Worm (Caenorhabditis elegans) whole organism, L2 larva: ENCODE results near the gene txt-10.

Experiments used
- aly-2 ChIP-seq: fragments of 150-350 bp; optimal IDR thresholded peaks from 2 replicates; lab custom pipeline; 2014; ENCODE audit warnings: missing biosample characterization, missing genetic modification characterization
- ceh-16 ChIP-seq: fragments of 150-350 bp; optimal IDR thresholded peaks from 2 replicates; lab custom pipeline; 2014; ENCODE audit warnings: missing biosample characterization, missing genetic modification characterization
- elt-3 ChIP-seq: sonication (generic microtip); optimal IDR thresholded peaks from 2 replicates; lab custom pipeline; 2017; ENCODE audit warnings: missing biosample characterization, missing genetic modification characterization
- lin-11 ChIP-seq: fragments of 150-350 bp; sonication (generic microtip); optimal IDR thresholded peaks from 2 replicates; lab custom pipeline; 2014; ENCODE audit warnings: missing biosample characterization, missing genetic modification characterization, inconsistent platforms, mixed read lengths
- lin-13 ChIP-seq: fragments of 150-350 bp; optimal IDR thresholded peaks from 2 replicates; lab custom pipeline; 2014; ENCODE audit warnings: missing biosample characterization, missing genetic modification reagents, missing genetic modification characterization
- mab-5 ChIP-seq: fragments of 150-350 bp; optimal IDR thresholded peaks from 2 replicates; lab custom pipeline; 2014; ENCODE audit warnings: missing biosample characterization, missing genetic modification characterization
- nhr-237 ChIP-seq: fragments of 150-350 bp; optimal IDR thresholded peaks from 2 replicates; lab custom pipeline; 2014; ENCODE audit warnings: missing biosample characterization, missing genetic modification characterization
- nhr-77 ChIP-seq: fragments of 150-350 bp; optimal IDR thresholded peaks from 2 replicates; lab custom pipeline; 2014; ENCODE audit warnings: missing biosample characterization, missing genetic modification characterization
- snpc-4 ChIP-seq: fragments of 150-350 bp; optimal IDR thresholded peaks from 2 replicates; lab custom pipeline; 2014; ENCODE audit warnings: missing biosample characterization, missing genetic modification characterization
- unc-39 ChIP-seq: fragments of 150-350 bp; optimal IDR thresholded peaks from 2 replicates; lab custom pipeline; 2014; ENCODE audit warnings: missing biosample characterization, missing genetic modification characterization
- ztf-11 ChIP-seq: sonication (generic microtip); optimal IDR thresholded peaks from 2 replicates; lab custom pipeline; 2017; ENCODE audit warnings: missing biosample characterization, missing genetic modification characterization
- ztf-4 ChIP-seq: fragments of 150-350 bp; optimal IDR thresholded peaks from 2 replicates; lab custom pipeline; 2014; ENCODE audit warnings: missing biosample characterization, missing genetic modification characterization

- TF ChIP-seq snpc-4 (tag; lab: Kevin White, UChicago) (no peak), nhr-237 (no peak), mab-5 (tag; lab: Kevin White, UChicago) (no peak), aly-2 (tag; lab: Kevin White, UChicago) (no peak), ceh-16 (tag; lab: Kevin White, UChicago) (no peak), lin-13 (GFP tag; lab: Kevin White, UChicago) (no peak), elt-3 (no peak), nhr-77 (tag; lab: Kevin White, UChicago) (no peak), lin-11 (no peak), unc-39 (tag; lab: Kevin White, UChicago) (no peak), ztf-4 (no peak), ztf-11 (no peak)
Measured at ce11 chrV:10580638-10581037, 48.0 kb upstream of the txt-10 start.
